Fruit fly (Drosophila melanogaster) whole organism, embryonic: Measurements from ENCODE around the gene Srg3.

Experiments used
- Ada2b ChIP-seq: fragments of 200-800 bp; sonication (Bioruptor generic); IDR thresholded peaks from 2 replicates; pipeline ENCODE4 v1.3.6; 2022; ENCODE audit warnings: missing biosample characterization, missing genetic modification characterization
- Atf3 ChIP-seq: fragments of 200-800 bp; sonication (Bioruptor generic); optimal IDR thresholded peaks from 3 replicates; lab custom pipeline; 2016; ENCODE audit warnings: missing biosample characterization, missing genetic modification characterization
- Bteb2 ChIP-seq: fragments of 200-800 bp; sonication (Bioruptor generic); optimal IDR thresholded peaks from 2 replicates; lab custom pipeline; 2016; ENCODE audit warnings: missing biosample characterization, missing genetic modification characterization
- CG12071 ChIP-seq: fragments of 200-800 bp; sonication (Bioruptor generic); optimal IDR thresholded peaks from 3 replicates; lab custom pipeline; 2018; ENCODE audit warnings: missing biosample characterization, mild to moderate bottlenecking, missing genetic modification characterization
- CG15514 ChIP-seq: fragments of 200-800 bp; sonication (Bioruptor generic); optimal IDR thresholded peaks from 3 replicates; lab custom pipeline; 2017; ENCODE audit warnings: missing biosample characterization, missing genetic modification characterization, mild to moderate bottlenecking, moderate library complexity, missing genetic modification reagents
- CG1602 ChIP-seq: fragments of 200-800 bp; sonication (Bioruptor generic); optimal IDR thresholded peaks from 3 replicates; lab custom pipeline; 2016; ENCODE audit warnings: missing biosample characterization, missing genetic modification characterization
- CG17359 ChIP-seq: fragments of 200-800 bp; sonication (Bioruptor generic); optimal IDR thresholded peaks from 3 replicates; lab custom pipeline; 2018; ENCODE audit warnings: missing biosample characterization, mild to moderate bottlenecking, missing genetic modification characterization, moderate library complexity
- CG2202 ChIP-seq: fragments of 200-800 bp; sonication (Bioruptor generic); optimal IDR thresholded peaks from 2 replicates; lab custom pipeline; 2018; ENCODE audit warnings: missing biosample characterization, mild to moderate bottlenecking, missing genetic modification characterization
- CG33557 ChIP-seq: fragments of 200-800 bp; sonication (Bioruptor generic); optimal IDR thresholded peaks from 2 replicates; lab custom pipeline; 2019; ENCODE audit warnings: missing biosample characterization, mild to moderate bottlenecking, missing genetic modification characterization, moderate library complexity
- CG4424 ChIP-seq: fragments of 200-800 bp; sonication (Bioruptor generic); optimal IDR thresholded peaks from 3 replicates; lab custom pipeline; 2016; ENCODE audit warnings: missing biosample characterization, missing genetic modification characterization
- CG6765 ChIP-seq: fragments of 200-800 bp; sonication (Bioruptor generic); optimal IDR thresholded peaks from 3 replicates; lab custom pipeline; 2017; ENCODE audit warnings: missing biosample characterization, mild to moderate bottlenecking, missing genetic modification characterization
- CG7928 ChIP-seq: fragments of 200-800 bp; sonication (Bioruptor generic); optimal IDR thresholded peaks from 2 replicates; lab custom pipeline; 2017; ENCODE audit warnings: missing biosample characterization, mild to moderate bottlenecking, missing genetic modification characterization
- CG8765 ChIP-seq: fragments of 200-800 bp; sonication (Bioruptor generic); IDR thresholded peaks from 2 replicates; pipeline ENCODE4 v1.3.6; 2022; ENCODE audit warnings: missing biosample characterization, missing genetic modification characterization
- D ChIP-seq, 2 experiments: fragments of 200-800 bp in 1 of 2; fragments of >200 bp in 1 of 2; sonication (Bioruptor generic) in 1 of 2; optimal IDR thresholded peaks; 2 replicates in 1 of 2; 3 replicates in 1 of 2; lab custom pipeline; 2017; ENCODE audit warnings: mild to moderate bottlenecking in 1 of 2, missing biosample characterization in 1 of 2, missing genetic modification characterization in 1 of 2, missing genetic modification reagents in 1 of 2
- Dad ChIP-seq: fragments of 200-800 bp; sonication (Bioruptor generic); optimal IDR thresholded peaks from 3 replicates; lab custom pipeline; 2016; ENCODE audit warnings: missing biosample characterization, missing genetic modification characterization
- E2f2 ChIP-seq: fragments of 200-800 bp; sonication (Bioruptor generic); IDR thresholded peaks from 2 replicates; pipeline ENCODE4 v1.3.6; 2022; ENCODE audit warnings: missing biosample characterization, missing genetic modification characterization
- HHEX ChIP-seq: fragments of 200-800 bp; sonication (Bioruptor generic); optimal IDR thresholded peaks from 3 replicates; lab custom pipeline; 2017; ENCODE audit warnings: missing biosample characterization, mild to moderate bottlenecking, missing genetic modification characterization, missing genetic modification reagents
- HLH3B ChIP-seq: fragments of 200-800 bp; sonication (Bioruptor generic); IDR thresholded peaks from 2 replicates; pipeline ENCODE4 v1.3.6; 2022; ENCODE audit warnings: missing biosample characterization, missing genetic modification characterization
- Lhr ChIP-seq: fragments of 200-800 bp; sonication (Bioruptor generic); optimal IDR thresholded peaks from 3 replicates; lab custom pipeline; 2017; ENCODE audit warnings: mild to moderate bottlenecking, missing biosample characterization, missing genetic modification reagents, missing genetic modification characterization
- NC2β ChIP-seq: fragments of 200-800 bp; sonication (Bioruptor generic); optimal IDR thresholded peaks from 2 replicates; lab custom pipeline; 2016; ENCODE audit warnings: missing biosample characterization, missing genetic modification characterization
- Opbp ChIP-seq: fragments of 200-800 bp; sonication (Bioruptor generic); IDR thresholded peaks from 3 replicates; pipeline ENCODE4 v1.3.6; 2022; ENCODE audit warnings: missing biosample characterization, missing genetic modification characterization; ENCODE audit not compliant: partially characterized antibody
- Scr ChIP-seq: fragments of 200-800 bp; sonication (Bioruptor generic); IDR thresholded peaks from 2 replicates; pipeline ENCODE4 v1.3.6; 2022; ENCODE audit warnings: missing biosample characterization, missing genetic modification characterization; ENCODE audit not compliant: partially characterized antibody
- Six4 ChIP-seq: fragments of 200-800 bp; sonication (Bioruptor generic); optimal IDR thresholded peaks from 2 replicates; lab custom pipeline; 2016; ENCODE audit warnings: missing biosample characterization, missing genetic modification characterization
- Ssrp ChIP-seq: fragments of 200-800 bp; sonication (Bioruptor generic); optimal IDR thresholded peaks from 2 replicates; lab custom pipeline; 2018; ENCODE audit warnings: missing biosample characterization, mild to moderate bottlenecking, missing genetic modification characterization, moderate library complexity
- TFAM ChIP-seq: fragments of 200-800 bp; sonication (Bioruptor generic); optimal IDR thresholded peaks from 2 replicates; lab custom pipeline; 2017; ENCODE audit warnings: missing biosample characterization, missing genetic modification characterization, inconsistent platforms
- Taf1 ChIP-seq: fragments of 200-800 bp; sonication (Bioruptor generic); IDR thresholded peaks from 2 replicates; pipeline ENCODE4 v1.3.6; 2022; ENCODE audit warnings: missing biosample characterization, missing genetic modification characterization
- Usf ChIP-seq: fragments of 200-800 bp; sonication (Bioruptor generic); optimal IDR thresholded peaks from 2 replicates; lab custom pipeline; 2017; ENCODE audit warnings: missing genotype, missing biosample characterization, missing genetic modification characterization
- cato ChIP-seq: fragments of 200-800 bp; sonication (Bioruptor generic); optimal IDR thresholded peaks from 2 replicates; lab custom pipeline; 2016; ENCODE audit warnings: missing biosample characterization, missing genetic modification characterization, borderline replicate concordance
- caup ChIP-seq: fragments of 200-800 bp; sonication (Bioruptor generic); optimal IDR thresholded peaks from 3 replicates; lab custom pipeline; 2017; ENCODE audit warnings: missing biosample characterization, mild to moderate bottlenecking, missing genetic modification characterization, moderate library complexity; ENCODE audit not compliant: severe bottlenecking
- cg ChIP-seq: fragments of 200-800 bp; sonication (Bioruptor generic); optimal IDR thresholded peaks from 3 replicates; lab custom pipeline; 2019; ENCODE audit warnings: missing biosample characterization, mild to moderate bottlenecking, missing genetic modification characterization, moderate library complexity
- chif ChIP-seq, 2 experiments: fragments of 200-800 bp; sonication (Bioruptor generic); optimal IDR thresholded peaks; 3 replicates each; lab custom pipeline; 2016; ENCODE audit warnings: missing biosample characterization in 2 of 2, missing genetic modification characterization in 2 of 2
- ci ChIP-seq: fragments of 200-800 bp; sonication (Bioruptor generic); IDR thresholded peaks from 3 replicates; pipeline ENCODE4 v1.3.6; 2022; ENCODE audit warnings: missing biosample characterization, missing genetic modification characterization
- dm ChIP-seq: fragments of 200-800 bp; sonication (Bioruptor generic); optimal IDR thresholded peaks from 3 replicates; lab custom pipeline; 2016; ENCODE audit warnings: missing biosample characterization, missing genetic modification characterization
- ems ChIP-seq: fragments of 200-800 bp; sonication (Bioruptor generic); optimal IDR thresholded peaks from 3 replicates; lab custom pipeline; 2016; ENCODE audit warnings: missing biosample characterization, missing genetic modification characterization
- exex ChIP-seq: fragments of 200-800 bp; sonication (Bioruptor generic); optimal IDR thresholded peaks from 4 replicates; lab custom pipeline; 2018; ENCODE audit warnings: missing biosample characterization, mild to moderate bottlenecking, missing genetic modification characterization, moderate library complexity
- eyg ChIP-seq: fragments of 200-800 bp; sonication (Bioruptor generic); optimal IDR thresholded peaks from 3 replicates; lab custom pipeline; 2016; ENCODE audit warnings: missing biosample characterization, missing genetic modification characterization
- fd102C ChIP-seq: fragments of 200-800 bp; sonication (Bioruptor generic); optimal IDR thresholded peaks from 2 replicates; lab custom pipeline; 2018; ENCODE audit warnings: missing biosample characterization, mild to moderate bottlenecking, missing genetic modification characterization, moderate library complexity
- fd64A ChIP-seq: fragments of 200-800 bp; sonication (Bioruptor generic); optimal IDR thresholded peaks from 3 replicates; lab custom pipeline; 2018; ENCODE audit warnings: missing biosample characterization, mild to moderate bottlenecking, missing genetic modification characterization
- fru ChIP-seq: fragments of >200 bp; optimal IDR thresholded peaks from 2 replicates; lab custom pipeline; 2017
- grn ChIP-seq: fragments of 200-800 bp; sonication (Bioruptor generic); optimal IDR thresholded peaks from 3 replicates; lab custom pipeline; 2017; ENCODE audit warnings: missing biosample characterization, missing genetic modification characterization
- lab ChIP-seq: fragments of 200-800 bp; sonication (Bioruptor generic); optimal IDR thresholded peaks from 3 replicates; lab custom pipeline; 2017; ENCODE audit warnings: missing biosample characterization, missing genetic modification characterization, mild to moderate bottlenecking, moderate library complexity, missing genetic modification reagents
- pzg ChIP-seq: fragments of 200-800 bp; sonication (Bioruptor generic); optimal IDR thresholded peaks from 3 replicates; lab custom pipeline; 2018; ENCODE audit warnings: missing biosample characterization, mild to moderate bottlenecking, missing genetic modification characterization, moderate library complexity
- ranshi ChIP-seq: fragments of 200-800 bp; sonication (Bioruptor generic); IDR thresholded peaks from 2 replicates; pipeline ENCODE4 v1.3.6; 2022; ENCODE audit warnings: missing biosample characterization, missing genetic modification characterization
- schlank ChIP-seq: fragments of 200-800 bp; sonication (Bioruptor generic); optimal IDR thresholded peaks from 2 replicates; lab custom pipeline; 2018; ENCODE audit warnings: missing biosample characterization, mild to moderate bottlenecking, missing genetic modification characterization
- slou ChIP-seq: fragments of 200-800 bp; sonication (Bioruptor generic); optimal IDR thresholded peaks from 3 replicates; lab custom pipeline; 2016; ENCODE audit warnings: missing biosample characterization, missing genetic modification characterization
- sna ChIP-seq: fragments of 200-800 bp; sonication (Bioruptor generic); IDR thresholded peaks from 2 replicates; pipeline ENCODE4 v1.3.6; 2022; ENCODE audit warnings: missing biosample characterization, missing genetic modification characterization; ENCODE audit not compliant: partially characterized antibody
- toy ChIP-seq: fragments of 200-800 bp; sonication (Bioruptor generic); IDR thresholded peaks from 2 replicates; pipeline ENCODE4 v1.3.6; 2022; ENCODE audit warnings: missing biosample characterization, missing genetic modification characterization
- wdn ChIP-seq: fragments of 200-800 bp; sonication (Bioruptor generic); IDR thresholded peaks from 2 replicates; pipeline ENCODE4 v1.3.6; 2022; ENCODE audit warnings: missing biosample characterization, missing genetic modification characterization

Srg3 gene

DNA sequence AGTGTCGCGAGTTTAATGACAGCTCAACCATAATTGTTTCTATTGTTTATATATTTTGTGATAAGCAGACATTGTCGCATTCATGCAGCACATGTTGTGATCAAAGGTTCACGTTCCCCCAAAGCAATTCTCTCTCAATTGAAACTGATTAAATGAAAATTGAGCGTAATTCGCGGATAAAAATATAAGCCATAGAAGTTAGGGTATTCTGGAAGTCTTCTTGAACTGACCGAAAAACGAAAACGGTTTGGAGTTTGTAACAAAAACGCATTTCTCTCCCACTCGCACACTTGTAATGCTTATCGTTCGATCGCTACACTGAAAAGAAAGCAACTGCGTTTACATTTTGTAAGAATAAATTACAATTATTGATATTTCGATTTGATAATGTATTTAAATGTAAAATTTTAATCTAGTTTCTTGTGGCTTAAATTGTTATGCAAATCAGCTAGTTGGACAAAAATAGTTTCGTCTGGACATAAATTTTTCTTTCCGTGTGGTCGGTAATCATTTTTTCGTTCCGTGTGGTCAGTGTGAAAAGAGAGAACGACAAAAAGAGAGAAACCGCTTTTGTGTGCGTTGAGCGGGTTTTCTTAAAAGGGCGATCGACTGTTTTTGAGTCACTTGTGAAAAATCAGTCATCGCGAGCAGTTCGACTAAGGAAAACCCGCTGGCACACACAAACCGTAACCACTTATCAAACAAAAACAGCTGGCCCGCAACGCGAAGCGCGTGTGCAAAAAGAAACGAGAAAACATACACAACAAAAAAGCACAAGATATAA lies 20.2 kb upstream of the Srg3 start, which contains the start of gene aay (continued):
- TF ChIP-seq lab (peak; percentile 99), ranshi (GFP tag; lab: Robert Waterston, UW) (peak; percentile 98), CG15514 (GFP tag; lab: Kevin White, UChicago) (peak; percentile 94), eyg (GFP tag; lab: Kevin White, UChicago) (peak; percentile 98), HHEX (GFP tag; lab: Kevin White, UChicago) (peak; percentile 98), cg (GFP tag; lab: Kevin White, UChicago) (peak; percentile 84), fru (lab: Kevin White, UChicago) (no peak), toy (GFP tag; lab: Robert Waterston, UW) (peak; percentile 92), CG12071 (GFP tag; lab: Kevin White, UChicago) (peak; percentile 98), fd102C (GFP tag; lab: Kevin White, UChicago) (peak; percentile 98), dm (GFP tag; lab: Kevin White, UChicago) (peak; percentile 96), Six4 (GFP tag; lab: Kevin White, UChicago) (peak; percentile 99), Bteb2 (GFP tag; lab: Kevin White, UChicago) (peak; percentile 99), wdn (peak; percentile 95), CG4424 (GFP tag; lab: Kevin White, UChicago) (peak; percentile 99), Usf (GFP tag; lab: Kevin White, UChicago) (peak; percentile 94), Opbp (GFP tag; lab: Robert Waterston, UW) (no peak), CG8765 (peak; percentile 98), schlank (tag; lab: Kevin White, UChicago) (peak; percentile 93), exex (tag; lab: Kevin White, UChicago) (peak; percentile 94), E2f2 (GFP tag; lab: Robert Waterston, UW) (peak; percentile 87), TFAM (peak; percentile 92), Ada2b (GFP tag; lab: Robert Waterston, UW) (peak; percentile 98), grn (GFP tag; lab: Kevin White, UChicago) (peak; percentile 100), ci (peak; percentile 99), pzg (GFP tag; lab: Kevin White, UChicago) (peak; percentile 17), sna (GFP tag; lab: Robert Waterston, UW) (no peak), D (optimal IDR thresholded peaks at IDR 0.05; lab: Kevin White, UChicago) (no peak), D (GFP tag; optimal IDR thresholded peaks at IDR 0.05; lab: Kevin White, UChicago) (peak; percentile 99), cato (GFP tag; lab: Kevin White, UChicago) (peak; percentile 97), slou (GFP tag; lab: Kevin White, UChicago) (peak; percentile 96), HLH3B (GFP tag; lab: Robert Waterston, UW) (peak; percentile 98), caup (GFP tag; lab: Kevin White, UChicago) (peak; percentile 99), chif (GFP tag; optimal IDR thresholded peaks at IDR 0.05; lab: Kevin White, UChicago) (peak; percentile 97 to 99), Ssrp (tag; lab: Kevin White, UChicago) (peak; percentile 99), NC2β (peak; percentile 96), CG6765 (GFP tag; lab: Kevin White, UChicago) (peak; percentile 98), Scr (GFP tag; lab: Robert Waterston, UW) (no peak), Dad (peak; percentile 98), CG2202 (tag; lab: Kevin White, UChicago) (peak; percentile 99), fd64A (peak; percentile 97), CG33557 (GFP tag; lab: Kevin White, UChicago) (peak; percentile 98), Taf1 (GFP tag; lab: Robert Waterston, UW) (peak; percentile 91), Atf3 (peak; percentile 97), CG1602 (GFP tag; lab: Kevin White, UChicago) (peak; percentile 98), ems (GFP tag; lab: Kevin White, UChicago) (peak; percentile 98), CG7928 (GFP tag; lab: Kevin White, UChicago) (peak; percentile 82), CG17359 (tag; lab: Kevin White, UChicago) (peak; percentile 99), Lhr (peak; percentile 96)
